Worm (Caenorhabditis elegans): ENCODE results near the gene ttr-9.

ttr-9 gene

DNA sequence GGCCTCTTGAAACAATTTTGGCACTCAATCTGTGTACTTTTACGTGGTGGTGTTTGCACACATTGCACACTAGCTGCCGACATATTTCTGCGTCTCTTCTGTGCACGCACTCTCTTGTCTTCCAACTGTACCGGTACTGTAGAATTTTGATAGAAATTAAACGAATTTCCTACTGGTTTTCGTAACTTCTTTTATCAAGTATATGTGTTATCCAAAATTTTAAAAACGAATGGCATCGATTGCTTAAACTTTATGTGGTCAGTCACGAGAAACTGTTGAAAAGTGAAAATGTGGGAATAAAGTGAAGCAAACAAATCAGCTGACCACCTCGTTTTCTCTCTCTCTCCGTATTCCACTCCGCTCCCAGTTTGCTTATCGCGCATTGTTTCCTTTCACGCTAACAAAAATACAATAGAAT is 7.2 kb upstream of the ttr-9 start:
- TF ChIP-seq efl-3 (GFP tag; optimal IDR thresholded peaks at IDR 0.05) (no peak), egl-13 (tag; optimal IDR thresholded peaks at IDR 0.05) (no peak), elt-2 (tag; optimal IDR thresholded peaks at IDR 0.05) (peak; percentile 77), unc-130 (tag; optimal IDR thresholded peaks at IDR 0.05) (no peak), nhr-85 (tag) (peak; percentile 79), grh-1 (GFP tag; IDR thresholded peaks at IDR 0.05) (peak; percentile 41; the same call in 1 of the 2 replicates), nhr-12 (tag; optimal IDR thresholded peaks at IDR 0.05) (no peak), ceh-90 (tag; optimal IDR thresholded peaks at IDR 0.05) (no peak), elt-3 (tag; optimal IDR thresholded peaks at IDR 0.05) (peak in 1 of 6 experiments; percentile 51), fkh-10 (GFP tag; optimal IDR thresholded peaks at IDR 0.05) (no peak), ces-1 (GFP tag; optimal IDR thresholded peaks at IDR 0.05) (no peak), sptf-1 (tag; optimal IDR thresholded peaks at IDR 0.05) (no peak), unc-30 (tag; optimal IDR thresholded peaks at IDR 0.05) (no peak), vab-15 (tag; optimal IDR thresholded peaks at IDR 0.05) (no peak), unc-86 (tag; optimal IDR thresholded peaks at IDR 0.05) (no peak), irx-1 (tag; optimal IDR thresholded peaks at IDR 0.05) (no peak), Y116A8C.19 (tag; optimal IDR thresholded peaks at IDR 0.05; ENCODE audit: borderline replicate concordance) (no peak), nhr-71 (tag; optimal IDR thresholded peaks at IDR 0.05) (peak; percentile 60), mab-9 (GFP tag; IDR thresholded peaks at IDR 0.05) (no peak), nhr-90 (tag; optimal IDR thresholded peaks at IDR 0.05; ENCODE audit: poor library complexity) (peak; percentile 45), nhr-47 (tag; optimal IDR thresholded peaks at IDR 0.05) (peak; percentile 40), dsc-1 (tag; optimal IDR thresholded peaks at IDR 0.05) (no peak), hpl-2 (GFP tag; optimal IDR thresholded peaks at IDR 0.05) (no peak), sup-37 (GFP tag; optimal IDR thresholded peaks at IDR 0.05) (no peak), unc-62 (GFP tag; optimal IDR thresholded peaks at IDR 0.05) (no peak), dpl-1 (GFP tag; optimal IDR thresholded peaks at IDR 0.05) (peak in 2 of 3 experiments; percentile 33 to 37), blmp-1 (tag; optimal IDR thresholded peaks at IDR 0.05) (peak; percentile 100), ztf-11 (tag; optimal IDR thresholded peaks at IDR 0.05) (no peak), mdl-1 (tag; optimal IDR thresholded peaks at IDR 0.05) (peak in 1 of 2 experiments; percentile 72), skn-1 (tag; optimal IDR thresholded peaks at IDR 0.05) (no peak), C34B4.2 (tag; optimal IDR thresholded peaks at IDR 0.05) (no peak), ztf-4 (tag; optimal IDR thresholded peaks at IDR 0.05) (peak; percentile 15), nhr-20 (tag; optimal IDR thresholded peaks at IDR 0.05) (peak; percentile 77), pax-3 (tag; optimal IDR thresholded peaks at IDR 0.05) (no peak), lin-13 (GFP tag; optimal IDR thresholded peaks at IDR 0.05) (no peak), xbp-1 (tag; optimal IDR thresholded peaks at IDR 0.05) (peak; percentile 34), efl-1 (optimal IDR thresholded peaks at IDR 0.05) (peak; percentile 49 to 59), efl-1 (GFP tag; optimal IDR thresholded peaks at IDR 0.05 in 1 of 2) (peak; percentile 51 to 95), sox-4 (tag; optimal IDR thresholded peaks at IDR 0.05) (no peak), mep-1 (tag; optimal IDR thresholded peaks at IDR 0.05) (peak; percentile 72), fos-1 (tag; optimal IDR thresholded peaks at IDR 0.05) (no peak), pag-3 (tag; optimal IDR thresholded peaks at IDR 0.05; ENCODE audit: borderline replicate concordance, insufficient read depth) (no peak), ceh-8 (GFP tag; optimal IDR thresholded peaks at IDR 0.05) (no peak), alr-1 (tag; optimal IDR thresholded peaks at IDR 0.05; ENCODE audit: borderline replicate concordance) (no peak), egl-27 (tag; optimal IDR thresholded peaks at IDR 0.05) (no peak), lin-39 (tag; optimal IDR thresholded peaks at IDR 0.05) (no peak), isw-1 (GFP tag; IDR thresholded peaks at IDR 0.05) (peak; percentile 18; the same call in 1 of the 2 replicates), fkh-4 (tag; optimal IDR thresholded peaks at IDR 0.05; ENCODE audit: borderline replicate concordance) (no peak), jun-1 (tag; optimal IDR thresholded peaks at IDR 0.05) (peak; percentile 35), nhr-11 (tag; optimal IDR thresholded peaks at IDR 0.05) (no peak), C16A3.4 (tag; optimal IDR thresholded peaks at IDR 0.05) (peak; percentile 41), swsn-7 (tag; optimal IDR thresholded peaks at IDR 0.05) (peak; percentile 44), lsy-2 (tag; optimal IDR thresholded peaks at IDR 0.05) (peak; percentile 48 to 63)
